Worm (Caenorhabditis elegans) whole organism, young adult: ENCODE results near the gene cdc-14.

Experiments
- B0336.3 ChIP-seq: fragments of 200-800 bp; sonication (Bioruptor generic); IDR thresholded peaks from 2 replicates; pipeline ENCODE4 v1.3.6; 2022; ENCODE audit warnings: missing genetic modification characterization, missing compliant biosample characterization
- C06A6.2 ChIP-seq: fragments of 200-800 bp; sonication (Bioruptor generic); conservative IDR thresholded peaks from 2 replicates; pipeline ENCODE4 v1.3.6; 2022; ENCODE audit warnings: missing genetic modification characterization, missing compliant biosample characterization
- F33H1.4 ChIP-seq: fragments of 200-800 bp; sonication (Bioruptor generic); IDR thresholded peaks from 2 replicates; pipeline ENCODE4 v1.3.6; 2022; ENCODE audit warnings: missing genetic modification reagents, missing genetic modification characterization, missing compliant biosample characterization
- F39B2.1 ChIP-seq: fragments of 200-800 bp; sonication (Bioruptor generic); IDR thresholded peaks from 2 replicates; pipeline ENCODE4 v1.3.6; 2022; ENCODE audit warnings: missing genetic modification reagents, missing genetic modification characterization, missing compliant biosample characterization
- F55B11.4 ChIP-seq: sonication (generic microtip); optimal IDR thresholded peaks from 2 replicates; lab custom pipeline; 2016; ENCODE audit warnings: missing compliant biosample characterization, missing genetic modification characterization, borderline replicate concordance; ENCODE audit not compliant: insufficient read depth
- Y56A3A.18 ChIP-seq: fragments of 200-800 bp; sonication (Bioruptor generic); IDR thresholded peaks from 2 replicates; pipeline ENCODE4 v1.3.6; 2022; ENCODE audit warnings: missing genetic modification reagents, missing genetic modification characterization, missing compliant biosample characterization
- Y67H2A.10 ChIP-seq: fragments of 200-800 bp; sonication (Bioruptor generic); conservative IDR thresholded peaks from 2 replicates; pipeline ENCODE4 v1.3.6; 2022; ENCODE audit warnings: missing genetic modification reagents, missing genetic modification characterization, missing compliant biosample characterization
- ZK185.1 ChIP-seq: sonication (generic microtip); optimal IDR thresholded peaks from 2 replicates; lab custom pipeline; 2016; ENCODE audit warnings: mild to moderate bottlenecking, missing genetic modification characterization, missing compliant biosample characterization; ENCODE audit not compliant: poor library complexity, severe bottlenecking
- ama-1 ChIP-seq, 3 experiments: fragments of 150-350 bp in 1 of 3; sonication (generic microtip) in 2 of 3; optimal IDR thresholded peaks; 2 replicates each; lab custom pipeline; 2014 to 2018; ENCODE audit warnings: missing biosample characterization in 2 of 3, missing genetic modification characterization in 2 of 3, missing genetic modification reagents in 2 of 3
- attf-5 ChIP-seq: fragments of 200-800 bp; sonication (Bioruptor generic); optimal IDR thresholded peaks from 2 replicates; lab custom pipeline; 2018; ENCODE audit warnings: mild to moderate bottlenecking, missing genetic modification characterization, missing compliant biosample characterization
- ceh-79 ChIP-seq: sonication (generic microtip); optimal IDR thresholded peaks from 2 replicates; lab custom pipeline; 2017; ENCODE audit warnings: mild to moderate bottlenecking, missing genetic modification characterization, missing compliant biosample characterization
- chd-7 ChIP-seq: sonication (generic microtip); optimal IDR thresholded peaks from 2 replicates; lab custom pipeline; 2016; ENCODE audit warnings: mild to moderate bottlenecking, missing genetic modification characterization, moderate library complexity, missing compliant biosample characterization
- dox-1 ChIP-seq: fragments of 200-800 bp; sonication (Bioruptor generic); IDR thresholded peaks from 2 replicates; pipeline ENCODE4 v1.3.6; 2022; ENCODE audit warnings: missing genetic modification reagents, missing genetic modification characterization, missing compliant biosample characterization
- dpl-1 ChIP-seq: fragments of 150-350 bp; optimal IDR thresholded peaks from 2 replicates; lab custom pipeline; 2014; ENCODE audit warnings: missing biosample characterization, missing genetic modification reagents, missing genetic modification characterization
- egl-44 ChIP-seq: fragments of 200-800 bp; sonication (Bioruptor generic); IDR thresholded peaks from 2 replicates; pipeline ENCODE4 v1.3.6; 2022; ENCODE audit warnings: missing genetic modification reagents, missing genetic modification characterization, missing compliant biosample characterization
- egrh-3 ChIP-seq: fragments of 200-800 bp; sonication (Bioruptor generic); IDR thresholded peaks from 2 replicates; pipeline ENCODE4 v1.3.6; 2022; ENCODE audit warnings: missing genetic modification reagents, missing genetic modification characterization, missing compliant biosample characterization
- ekl-4 ChIP-seq: fragments of 200-800 bp; sonication (Bioruptor generic); IDR thresholded peaks from 2 replicates; pipeline ENCODE4 v1.3.6; 2022; ENCODE audit warnings: missing genetic modification reagents, missing genetic modification characterization, missing compliant biosample characterization
- gei-17 ChIP-seq: fragments of 200-800 bp; sonication (Bioruptor generic); optimal IDR thresholded peaks from 2 replicates; lab custom pipeline; 2018; ENCODE audit warnings: mild to moderate bottlenecking, missing genetic modification characterization, missing compliant biosample characterization
- hsf-1 ChIP-seq: fragments of 200-800 bp; sonication (Bioruptor generic); IDR thresholded peaks from 2 replicates; pipeline ENCODE4 v1.3.6; 2022; ENCODE audit warnings: missing genetic modification reagents, missing genetic modification characterization, missing compliant biosample characterization
- lag-1 ChIP-seq: fragments of 200-800 bp; sonication (Bioruptor generic); IDR thresholded peaks from 2 replicates; pipeline ENCODE4 v1.3.6; 2022; ENCODE audit warnings: missing genetic modification reagents, missing genetic modification characterization, missing compliant biosample characterization
- let-526 ChIP-seq: fragments of 200-800 bp; sonication (Bioruptor generic); IDR thresholded peaks from 2 replicates; pipeline ENCODE4 v1.3.6; 2022; ENCODE audit warnings: missing genetic modification reagents, missing genetic modification characterization, missing compliant biosample characterization
- lsl-1 ChIP-seq: fragments of 200-800 bp; sonication (Bioruptor generic); optimal IDR thresholded peaks from 2 replicates; lab custom pipeline; 2018; ENCODE audit warnings: mild to moderate bottlenecking, missing genetic modification characterization, moderate library complexity, missing compliant biosample characterization
- madf-6 ChIP-seq: fragments of 200-800 bp; sonication (Bioruptor generic); IDR thresholded peaks from 2 replicates; pipeline ENCODE4 v1.3.6; 2022; ENCODE audit warnings: missing genetic modification reagents, missing genetic modification characterization, missing compliant biosample characterization
- mcd-1 ChIP-seq: fragments of 200-800 bp; sonication (Bioruptor generic); IDR thresholded peaks from 2 replicates; pipeline ENCODE4 v1.3.6; 2022; ENCODE audit warnings: missing genetic modification reagents, missing genetic modification characterization, missing compliant biosample characterization
- mel-28 ChIP-seq: sonication (generic microtip); optimal IDR thresholded peaks from 2 replicates; lab custom pipeline; 2016; ENCODE audit warnings: borderline replicate concordance, mild to moderate bottlenecking, missing genetic modification characterization, missing compliant biosample characterization
- mes-4 ChIP-seq: sonication (generic microtip); optimal IDR thresholded peaks from 2 replicates; lab custom pipeline; 2016; ENCODE audit warnings: missing genotype, missing genetic modification characterization, missing compliant biosample characterization
- pbrm-1 ChIP-seq: fragments of 200-800 bp; sonication (Bioruptor generic); IDR thresholded peaks from 2 replicates; pipeline ENCODE4 v1.3.6; 2022; ENCODE audit warnings: missing genetic modification reagents, missing genetic modification characterization, missing compliant biosample characterization
- sea-2 ChIP-seq: fragments of 200-800 bp; sonication (Bioruptor generic); IDR thresholded peaks from 2 replicates; pipeline ENCODE4 v1.3.6; 2022; ENCODE audit warnings: missing genetic modification characterization, missing compliant biosample characterization
- snpc-4 ChIP-seq, 5 experiments: fragments of 150-350 bp in 1 of 5; sonication (generic microtip) in 4 of 5; optimal IDR thresholded peaks; 2 replicates each; lab custom pipeline; 2014 to 2018; ENCODE audit warnings: missing genetic modification characterization in 5 of 5, missing biosample characterization in 3 of 5, antibody characterized with exemption in 2 of 5, mild to moderate bottlenecking in 2 of 5, missing compliant biosample characterization in 2 of 5, missing genotype in 2 of 5, moderate library complexity in 2 of 5, missing genetic modification reagents in 1 of 5
- somi-1 ChIP-seq: fragments of 200-800 bp; sonication (Bioruptor generic); optimal IDR thresholded peaks from 2 replicates; lab custom pipeline; 2018; ENCODE audit warnings: mild to moderate bottlenecking, missing genetic modification characterization, missing compliant biosample characterization
- tlf-1 ChIP-seq: fragments of 200-800 bp; sonication (Bioruptor generic); optimal IDR thresholded peaks from 2 replicates; lab custom pipeline; 2018; ENCODE audit warnings: mild to moderate bottlenecking, missing genetic modification characterization, missing compliant biosample characterization
- zfh-2 ChIP-seq: fragments of 200-800 bp; sonication (Bioruptor generic); conservative IDR thresholded peaks from 2 replicates; pipeline ENCODE4 v1.3.6; 2022; ENCODE audit warnings: missing genetic modification reagents, missing genetic modification characterization, missing compliant biosample characterization
- zim-3 ChIP-seq: sonication (generic microtip); optimal IDR thresholded peaks from 2 replicates; lab custom pipeline; 2017; ENCODE audit warnings: mild to moderate bottlenecking, missing genetic modification characterization, moderate library complexity, missing compliant biosample characterization
- ztf-28 ChIP-seq: fragments of 200-800 bp; sonication (Bioruptor generic); IDR thresholded peaks from 2 replicates; pipeline ENCODE4 v1.3.6; 2022; ENCODE audit warnings: missing genetic modification reagents, missing genetic modification characterization, missing compliant biosample characterization

The cdc-14 gene

ce11 chrII:5593377-5593932, at the start of gene cdc-14 (continued):
- TF ChIP-seq gei-17 (GFP tag; lab: Kevin White, UChicago), result no peak
- no peak for TF ChIP-seq zim-3
- TF ChIP-seq ztf-28 (GFP tag; lab: Robert Waterston, UW), result no peak
- no peak for TF ChIP-seq B0336.3
- TF ChIP-seq lsl-1 (GFP tag; lab: Kevin White, UChicago), result no peak
- peak; percentile 32 for TF ChIP-seq ZK185.1 (tag; lab: Kevin White, UChicago)
- no peak for TF ChIP-seq F39B2.1 (GFP tag; lab: Robert Waterston, UW)
- no peak for TF ChIP-seq dpl-1 (GFP tag; lab: Kevin White, UChicago)
- no peak for TF ChIP-seq mel-28
- TF ChIP-seq C06A6.2 (GFP tag; lab: Robert Waterston, UW), result no peak
- no peak for TF ChIP-seq Y56A3A.18 (GFP tag; lab: Robert Waterston, UW)
- no peak for TF ChIP-seq snpc-4 (GFP tag; optimal IDR thresholded peaks at IDR 0.05; lab: Kevin White, UChicago)
- TF ChIP-seq snpc-4 (tag; optimal IDR thresholded peaks at IDR 0.05; lab: Kevin White, UChicago), result peak in 3 of 4 experiments; percentile 38 to 67 (median 67)
- TF ChIP-seq pbrm-1 (GFP tag; lab: Robert Waterston, UW), result no peak
- TF ChIP-seq F33H1.4 (GFP tag; lab: Robert Waterston, UW), result no peak
- TF ChIP-seq sea-2 (GFP tag; lab: Robert Waterston, UW), result no peak
- no peak for TF ChIP-seq madf-6 (GFP tag; lab: Robert Waterston, UW)
- no peak for TF ChIP-seq Y67H2A.10 (GFP tag; lab: Robert Waterston, UW)
- peak; percentile 74 for TF ChIP-seq mcd-1 (GFP tag; lab: Robert Waterston, UW)
- TF ChIP-seq hsf-1, result no peak
- peak; percentile 90 for TF ChIP-seq attf-5

ce11 chrII:5642110-5642509, 48.9 kb upstream of the cdc-14 start:
- TF ChIP-seq dox-1 (GFP tag; lab: Robert Waterston, UW), result no peak
- no peak for TF ChIP-seq ekl-4 (GFP tag; lab: Robert Waterston, UW)
- TF ChIP-seq mcd-1 (GFP tag; lab: Robert Waterston, UW), result 0 out of 2 replicates have a peak, but pooled peaks have one; percentile 12
- no peak for TF ChIP-seq F55B11.4 (tag; lab: Kevin White, UChicago)
- no peak for TF ChIP-seq somi-1 (GFP tag; lab: Kevin White, UChicago)
- no peak for TF ChIP-seq ceh-79
- TF ChIP-seq zfh-2, result peak; percentile 43; the same call in 1 of the 2 replicates
- no peak for TF ChIP-seq zim-3
- TF ChIP-seq ama-1 (optimal IDR thresholded peaks at IDR 0.05; lab: Kevin White, UChicago), result no peak
- TF ChIP-seq ama-1 (GFP tag; optimal IDR thresholded peaks at IDR 0.05; lab: Kevin White, UChicago), result no peak
- no peak for TF ChIP-seq mes-4 (tag; lab: Kevin White, UChicago)
- TF ChIP-seq tlf-1 (GFP tag; lab: Kevin White, UChicago), result no peak

DNA sequence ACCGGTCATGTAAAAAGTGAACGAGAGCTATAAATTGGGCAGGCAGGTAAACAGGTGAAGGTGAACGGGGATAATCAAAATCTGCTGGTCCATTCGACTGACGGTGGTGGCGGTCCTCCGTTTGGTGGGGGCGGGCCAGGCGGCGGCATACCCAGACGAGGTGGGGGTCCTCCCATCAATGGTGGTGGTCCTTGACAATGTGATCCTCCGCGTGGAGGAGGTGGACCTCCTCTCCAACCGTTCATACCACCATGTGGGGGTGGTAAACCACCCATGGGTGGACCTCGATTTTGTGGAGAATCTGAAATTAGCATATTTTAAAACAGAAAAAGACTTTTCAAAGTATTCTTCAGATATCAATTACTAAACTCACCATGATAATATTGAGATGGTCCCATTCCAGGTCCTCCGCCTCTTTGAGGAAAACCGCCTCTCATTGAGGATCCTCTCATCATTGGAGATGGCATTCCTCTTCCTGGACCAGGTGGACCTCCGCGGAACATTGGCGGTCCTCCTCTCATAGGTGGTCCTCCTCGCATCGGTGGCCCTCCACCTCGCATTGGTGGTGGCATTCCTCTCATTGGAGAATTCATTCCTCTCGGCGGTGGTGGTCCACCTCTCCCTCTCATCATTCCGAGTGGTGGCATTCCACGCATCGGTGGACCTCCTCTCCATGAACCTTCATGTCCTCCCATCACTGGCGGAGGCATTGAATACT, 47.3 kb upstream of the cdc-14 start:
- TF ChIP-seq lag-1 (no peak), chd-7 (peak; percentile 2), egrh-3 (GFP tag; lab: Robert Waterston, UW) (no peak; the same call in 1 of the 2 replicates), zfh-2 (peak; percentile 56), let-526 (GFP tag; lab: Robert Waterston, UW) (no peak), egl-44 (GFP tag; lab: Robert Waterston, UW) (no peak)
- TF ChIP-seq, all 124 proteins: peak for 2
